Fruit fly (Drosophila melanogaster) whole organism: Measurements from ENCODE around the gene Poxm.

Source experiments
- CG8478 ChIP-seq: fragments of >200 bp; optimal IDR thresholded peaks from 2 replicates; lab custom pipeline; 2018; ENCODE audit warnings: inconsistent platforms
- psq ChIP-seq: fragments of >200 bp; optimal IDR thresholded peaks from 2 replicates; lab custom pipeline; 2017
- usp ChIP-seq: fragments of >200 bp; optimal IDR thresholded peaks from 2 replicates; lab custom pipeline; 2017; ENCODE audit warnings: missing biosample characterization, missing genetic modification characterization, mixed read lengths

DNA sequence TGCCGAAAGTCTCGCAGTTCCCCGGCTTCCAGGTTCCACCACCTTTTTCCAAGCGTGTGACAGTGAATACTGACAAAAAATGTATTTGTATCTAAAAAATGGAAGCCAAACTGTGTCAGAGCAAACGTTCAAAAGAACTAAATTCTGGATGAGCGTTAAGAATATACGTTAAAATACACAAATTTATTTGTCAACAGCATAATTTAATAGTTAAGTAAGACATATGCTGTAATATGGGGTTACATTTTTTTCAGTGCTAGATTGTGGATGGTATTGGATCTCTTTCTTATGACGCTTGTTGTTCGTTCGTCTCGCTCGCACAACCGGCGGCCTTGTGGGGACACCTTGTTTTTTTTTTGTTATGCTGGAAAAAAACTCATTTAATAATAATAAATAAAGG, 22.0 kb upstream of the Poxm start:
- TF ChIP-seq CG8478 (lab: Kevin White, UChicago) (no peak), psq (no peak), usp (GFP tag; lab: Kevin White, UChicago) (no peak)
